Worm (Caenorhabditis elegans) whole organism, L4 larva: ENCODE data around the gene F08F1.3.

Source experiments
- F10B5.3 ChIP-seq: sonication (generic microtip); optimal IDR thresholded peaks from 2 replicates; lab custom pipeline; 2016; ENCODE audit warnings: mild to moderate bottlenecking, missing genetic modification characterization, missing compliant biosample characterization
- F37D6.2 ChIP-seq: sonication (generic microtip); optimal IDR thresholded peaks from 2 replicates; lab custom pipeline; 2016; ENCODE audit warnings: mild to moderate bottlenecking, missing genetic modification characterization, missing compliant biosample characterization
- R02D3.7 ChIP-seq: fragments of 150-350 bp; sonication (generic microtip); optimal IDR thresholded peaks from 3 replicates; lab custom pipeline; 2014; ENCODE audit warnings: missing biosample characterization, missing genetic modification characterization
- T20F7.1 ChIP-seq: fragments of 200-800 bp; sonication (Bioruptor generic); optimal IDR thresholded peaks from 2 replicates; lab custom pipeline; 2018; ENCODE audit warnings: mild to moderate bottlenecking, missing genetic modification characterization, missing compliant biosample characterization
- T26A8.4 ChIP-seq: fragments of 200-800 bp; sonication (Bioruptor generic); IDR thresholded peaks from 2 replicates; pipeline ENCODE4 v1.3.6; 2022; ENCODE audit warnings: missing genetic modification characterization, missing compliant biosample characterization
- Y105C5A.15 ChIP-seq: fragments of 200-800 bp; sonication (Bioruptor generic); IDR thresholded peaks from 2 replicates; pipeline ENCODE4 v1.3.6; 2022; ENCODE audit warnings: missing genetic modification characterization, missing compliant biosample characterization
- Y48G9A.11 ChIP-seq: fragments of 200-800 bp; sonication (Bioruptor generic); IDR thresholded peaks from 2 replicates; pipeline ENCODE4 v1.3.6; 2022; ENCODE audit warnings: missing genetic modification reagents, missing genetic modification characterization, missing compliant biosample characterization
- Y5F2A.4 ChIP-seq: fragments of 200-800 bp; sonication (Bioruptor generic); optimal IDR thresholded peaks from 2 replicates; lab custom pipeline; 2018; ENCODE audit warnings: mild to moderate bottlenecking, missing genetic modification characterization, missing compliant biosample characterization
- ZK546.5 ChIP-seq, 2 experiments: sonication (generic microtip); optimal IDR thresholded peaks; 2 replicates each; lab custom pipeline; 2017; ENCODE audit warnings: missing biosample characterization in 2 of 2, missing genetic modification characterization in 2 of 2
- arid-1 ChIP-seq: fragments of 200-800 bp; sonication (Bioruptor generic); conservative IDR thresholded peaks from 2 replicates; pipeline ENCODE4 v1.3.6; 2022; ENCODE audit warnings: missing genetic modification reagents, missing genetic modification characterization, missing compliant biosample characterization
- ceh-28 ChIP-seq: fragments of 150-350 bp; optimal IDR thresholded peaks from 2 replicates; lab custom pipeline; 2014; ENCODE audit warnings: missing biosample characterization, missing genetic modification reagents, missing genetic modification characterization
- ceh-32 ChIP-seq: sonication (generic microtip); optimal IDR thresholded peaks from 2 replicates; lab custom pipeline; 2016; ENCODE audit warnings: mild to moderate bottlenecking, missing genetic modification characterization, missing compliant biosample characterization; ENCODE audit not compliant: poor library complexity
- ceh-44 ChIP-seq: fragments of 200-800 bp; sonication (Bioruptor generic); IDR thresholded peaks from 2 replicates; pipeline ENCODE4 v1.3.6; 2022; ENCODE audit warnings: missing genetic modification reagents, missing genetic modification characterization, missing compliant biosample characterization
- ceh-62 ChIP-seq: sonication (generic microtip); optimal IDR thresholded peaks from 2 replicates; lab custom pipeline; 2017; ENCODE audit warnings: missing biosample characterization, missing genetic modification characterization
- ceh-82 ChIP-seq: sonication (generic microtip); optimal IDR thresholded peaks from 2 replicates; lab custom pipeline; 2017; ENCODE audit warnings: missing biosample characterization, missing genetic modification characterization
- cey-2 ChIP-seq: sonication (generic microtip); optimal IDR thresholded peaks from 3 replicates; lab custom pipeline; 2017; ENCODE audit warnings: missing genetic modification characterization, mild to moderate bottlenecking, missing compliant biosample characterization, antibody characterized with exemption, borderline replicate concordance; ENCODE audit not compliant: insufficient read depth
- daf-12 ChIP-seq: fragments of 150-350 bp; optimal IDR thresholded peaks from 2 replicates; lab custom pipeline; 2014; ENCODE audit warnings: missing biosample characterization, missing genetic modification reagents, missing genetic modification characterization
- daf-16 ChIP-seq, 3 experiments: sonication (generic microtip); optimal IDR thresholded peaks; 2 replicates each; lab custom pipeline; 2016 to 2017; ENCODE audit warnings: missing genetic modification characterization in 3 of 3, missing genetic modification reagents in 3 of 3, mild to moderate bottlenecking in 2 of 3, missing compliant biosample characterization in 2 of 3, missing biosample characterization in 1 of 3, moderate library complexity in 1 of 3
- daf-19 ChIP-seq: fragments of 200-800 bp; sonication (Bioruptor generic); conservative IDR thresholded peaks from 2 replicates; pipeline ENCODE4 v1.3.6; 2022; ENCODE audit warnings: missing genetic modification characterization, missing compliant biosample characterization
- daf-8 ChIP-seq: fragments of 200-800 bp; sonication (Bioruptor generic); IDR thresholded peaks from 2 replicates; pipeline ENCODE4 v1.3.6; 2022; ENCODE audit warnings: missing genetic modification characterization, missing compliant biosample characterization
- dmd-6 ChIP-seq: fragments of 200-800 bp; sonication (Bioruptor generic); IDR thresholded peaks from 2 replicates; pipeline ENCODE4 v1.3.6; 2022; ENCODE audit warnings: missing genetic modification reagents, missing genetic modification characterization, missing compliant biosample characterization
- dmd-8 ChIP-seq: fragments of 200-800 bp; sonication (Bioruptor generic); IDR thresholded peaks from 2 replicates; pipeline ENCODE4 v1.3.6; 2022; ENCODE audit warnings: missing genetic modification characterization, missing compliant biosample characterization
- dpl-1 ChIP-seq: fragments of 150-350 bp; optimal IDR thresholded peaks from 2 replicates; lab custom pipeline; 2014; ENCODE audit warnings: missing biosample characterization, missing genetic modification reagents, missing genetic modification characterization
- duxl-1 ChIP-seq: sonication (generic microtip); optimal IDR thresholded peaks from 2 replicates; lab custom pipeline; 2016; ENCODE audit warnings: mild to moderate bottlenecking, missing genetic modification characterization, moderate library complexity, missing compliant biosample characterization; ENCODE audit not compliant: poor library complexity
- egl-27 ChIP-seq: sonication (generic microtip); optimal IDR thresholded peaks from 3 replicates; lab custom pipeline; 2017; ENCODE audit warnings: missing biosample characterization, missing genetic modification reagents, missing genetic modification characterization
- egl-43 ChIP-seq: fragments of 200-800 bp; sonication (Bioruptor generic); IDR thresholded peaks from 2 replicates; pipeline ENCODE4 v1.3.6; 2022; ENCODE audit warnings: missing genetic modification reagents, missing genetic modification characterization, missing compliant biosample characterization
- fkh-10 ChIP-seq: fragments of 150-350 bp; optimal IDR thresholded peaks from 2 replicates; lab custom pipeline; 2014; ENCODE audit warnings: missing biosample characterization, missing genetic modification reagents, missing genetic modification characterization
- fos-1 ChIP-seq: fragments of 150-350 bp; optimal IDR thresholded peaks from 2 replicates; lab custom pipeline; 2014; ENCODE audit warnings: missing biosample characterization, missing genetic modification characterization
- hlh-11 ChIP-seq: fragments of 200-800 bp; sonication (Bioruptor generic); optimal IDR thresholded peaks from 2 replicates; lab custom pipeline; 2018; ENCODE audit warnings: mild to moderate bottlenecking, missing genetic modification characterization, missing compliant biosample characterization
- hmg-1.1 ChIP-seq: fragments of 200-800 bp; sonication (Bioruptor generic); IDR thresholded peaks from 2 replicates; pipeline ENCODE4 v1.3.6; 2022; ENCODE audit warnings: missing genetic modification reagents, missing genetic modification characterization, missing compliant biosample characterization
- lim-7 ChIP-seq: fragments of 200-800 bp; sonication (Bioruptor generic); IDR thresholded peaks from 2 replicates; pipeline ENCODE4 v1.3.6; 2022; ENCODE audit warnings: missing genetic modification characterization, missing compliant biosample characterization
- lin-13 ChIP-seq: fragments of 150-350 bp; optimal IDR thresholded peaks from 2 replicates; lab custom pipeline; 2014; ENCODE audit warnings: missing biosample characterization, missing genetic modification reagents, missing genetic modification characterization
- lin-29 ChIP-seq: fragments of 200-800 bp; sonication (Bioruptor generic); IDR thresholded peaks from 2 replicates; pipeline ENCODE4 v1.3.6; 2022; ENCODE audit warnings: missing genetic modification reagents, missing genetic modification characterization, missing compliant biosample characterization
- lin-39 ChIP-seq: fragments of 150-350 bp; optimal IDR thresholded peaks from 2 replicates; lab custom pipeline; 2014; ENCODE audit warnings: missing biosample characterization, missing genetic modification reagents, missing genetic modification characterization
- lir-3 ChIP-seq: sonication (generic microtip); optimal IDR thresholded peaks from 2 replicates; lab custom pipeline; 2016; ENCODE audit warnings: mild to moderate bottlenecking, missing genetic modification characterization, missing compliant biosample characterization
- lsy-2 ChIP-seq, 2 experiments: fragments of 150-350 bp in 1 of 2; sonication (generic microtip) in 1 of 2; optimal IDR thresholded peaks; 2 replicates each; lab custom pipeline; 2014 to 2017; ENCODE audit warnings: missing biosample characterization in 2 of 2, missing genetic modification characterization in 2 of 2
- madf-5 ChIP-seq, 2 experiments: fragments of 200-800 bp; sonication (Bioruptor generic); IDR thresholded peaks; 2 replicates each; pipeline ENCODE4 v1.3.6; 2022; ENCODE audit warnings: missing compliant biosample characterization in 2 of 2, missing genetic modification characterization in 2 of 2
- madf-9 ChIP-seq: fragments of 200-800 bp; sonication (Bioruptor generic); conservative IDR thresholded peaks from 2 replicates; pipeline ENCODE4 v1.3.6; 2022; ENCODE audit warnings: missing genetic modification reagents, missing genetic modification characterization, missing compliant biosample characterization
- mdl-1 ChIP-seq, 2 experiments: fragments of 150-350 bp in 1 of 2; sonication (generic microtip) in 1 of 2; optimal IDR thresholded peaks; 2 replicates each; lab custom pipeline; 2014 to 2017; ENCODE audit warnings: missing biosample characterization in 2 of 2, missing genetic modification characterization in 2 of 2
- mdt-29 ChIP-seq: fragments of 200-800 bp; sonication (Bioruptor generic); IDR thresholded peaks from 2 replicates; pipeline ENCODE4 v1.3.6; 2022; ENCODE audit warnings: missing genetic modification reagents, missing genetic modification characterization, missing compliant biosample characterization
- mep-1 ChIP-seq: fragments of 150-350 bp; sonication (generic microtip); optimal IDR thresholded peaks from 3 replicates; lab custom pipeline; 2014; ENCODE audit warnings: missing biosample characterization, missing genetic modification characterization
- nhr-111 ChIP-seq: fragments of 200-800 bp; sonication (Bioruptor generic); optimal IDR thresholded peaks from 2 replicates; lab custom pipeline; 2018; ENCODE audit warnings: mild to moderate bottlenecking, missing genetic modification characterization, missing compliant biosample characterization
- nhr-237 ChIP-seq: sonication (generic microtip); optimal IDR thresholded peaks from 2 replicates; lab custom pipeline; 2017; ENCODE audit warnings: missing biosample characterization, missing genetic modification characterization
- nhr-48 ChIP-seq: sonication (generic microtip); optimal IDR thresholded peaks from 2 replicates; lab custom pipeline; 2016; ENCODE audit warnings: mild to moderate bottlenecking, missing genetic modification characterization, missing compliant biosample characterization
- nhr-76 ChIP-seq: fragments of 150-350 bp; optimal IDR thresholded peaks from 2 replicates; lab custom pipeline; 2014; ENCODE audit warnings: missing biosample characterization, missing genetic modification characterization
- saeg-2 ChIP-seq: fragments of 200-800 bp; sonication (Bioruptor generic); IDR thresholded peaks from 2 replicates; pipeline ENCODE4 v1.3.6; 2022; ENCODE audit warnings: missing genetic modification reagents, missing genetic modification characterization, missing compliant biosample characterization
- skn-1 ChIP-seq: fragments of 150-350 bp; optimal IDR thresholded peaks from 2 replicates; lab custom pipeline; 2014; ENCODE audit warnings: missing biosample characterization, missing genetic modification characterization
- spr-1 ChIP-seq: sonication (generic microtip); optimal IDR thresholded peaks from 2 replicates; lab custom pipeline; 2016; ENCODE audit warnings: mild to moderate bottlenecking, missing genetic modification characterization, missing compliant biosample characterization
- unc-130 ChIP-seq: sonication (generic microtip); optimal IDR thresholded peaks from 2 replicates; lab custom pipeline; 2016; ENCODE audit warnings: missing genetic modification reagents, missing genetic modification characterization, missing compliant biosample characterization
- vab-7 ChIP-seq: fragments of 200-800 bp; sonication (Bioruptor generic); IDR thresholded peaks from 2 replicates; pipeline ENCODE4 v1.3.6; 2022; ENCODE audit warnings: missing genetic modification reagents, missing genetic modification characterization, missing compliant biosample characterization
- zag-1 ChIP-seq: fragments of 150-350 bp; optimal IDR thresholded peaks from 2 replicates; lab custom pipeline; 2014; ENCODE audit warnings: missing biosample characterization, missing genetic modification characterization
- zfp-3 ChIP-seq: fragments of 200-800 bp; sonication (Bioruptor generic); conservative IDR thresholded peaks from 2 replicates; pipeline ENCODE4 v1.3.6; 2022; ENCODE audit warnings: missing genetic modification reagents, missing genetic modification characterization, missing compliant biosample characterization

F08F1.3 gene

DNA sequence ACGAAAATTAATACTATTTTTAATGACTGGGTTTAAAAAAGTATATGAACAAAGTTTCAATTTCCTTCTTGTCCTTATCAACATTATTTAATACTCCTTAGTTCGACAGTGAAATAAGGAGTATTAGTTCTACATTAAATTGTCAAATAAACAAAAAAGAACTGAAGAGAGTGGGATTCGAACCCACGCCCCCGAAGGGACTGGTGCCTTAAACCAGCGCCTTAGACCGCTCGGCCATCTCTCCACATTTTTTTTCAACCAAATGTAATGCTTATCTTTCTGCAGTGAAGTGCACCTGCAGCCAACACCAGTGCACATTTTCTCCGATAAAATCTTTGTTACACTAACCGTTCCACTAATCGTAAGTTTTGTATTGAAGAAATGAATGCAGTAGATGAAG is 9.4 kb upstream of the F08F1.3 start (continued):
- TF ChIP-seq cey-2 (tag; lab: Kevin White, UChicago), result no peak
- no peak for TF ChIP-seq skn-1 (tag; lab: Kevin White, UChicago)
- TF ChIP-seq fos-1, result no peak
- TF ChIP-seq R02D3.7 (tag; lab: Kevin White, UChicago), result no peak
- no peak for TF ChIP-seq T26A8.4 (GFP tag; lab: Robert Waterston, UW)
- TF ChIP-seq ZK546.5 (tag; optimal IDR thresholded peaks at IDR 0.05; lab: Kevin White, UChicago), result no peak
- TF ChIP-seq F37D6.2 (tag; lab: Kevin White, UChicago), result no peak
- TF ChIP-seq lim-7 (GFP tag; lab: Robert Waterston, UW), result peak; percentile 68
- TF ChIP-seq egl-27 (tag; lab: Kevin White, UChicago), result no peak
- TF ChIP-seq egl-43 (GFP tag; lab: Robert Waterston, UW), result peak; percentile 77
- no peak for TF ChIP-seq dmd-6 (GFP tag; lab: Robert Waterston, UW)
- TF ChIP-seq daf-12 (tag; lab: Kevin White, UChicago), result no peak
- no peak for TF ChIP-seq madf-9 (GFP tag; lab: Robert Waterston, UW)
- TF ChIP-seq mdt-29 (GFP tag; lab: Robert Waterston, UW), result no peak
- no peak for TF ChIP-seq lir-3 (tag; lab: Kevin White, UChicago)
- TF ChIP-seq ceh-44, result no peak
- TF ChIP-seq zfp-3 (GFP tag; lab: Robert Waterston, UW), result no peak
- no peak for TF ChIP-seq unc-130 (GFP tag; lab: Kevin White, UChicago)
- peak; percentile 3 for TF ChIP-seq T20F7.1 (GFP tag; lab: Kevin White, UChicago)
- no peak for TF ChIP-seq hmg-1.1 (GFP tag; lab: Robert Waterston, UW)
- no peak for TF ChIP-seq fkh-10
- TF ChIP-seq ceh-82, result no peak
- no peak for TF ChIP-seq spr-1 (tag; lab: Kevin White, UChicago)
- TF ChIP-seq saeg-2 (GFP tag; lab: Robert Waterston, UW), result no peak
- TF ChIP-seq nhr-48 (tag; lab: Kevin White, UChicago), result no peak
- no peak for TF ChIP-seq daf-16 (GFP tag; optimal IDR thresholded peaks at IDR 0.05; lab: Kevin White, UChicago)
- peak; percentile 37 for TF ChIP-seq daf-16 (tag; optimal IDR thresholded peaks at IDR 0.05; lab: Kevin White, UChicago)
- TF ChIP-seq Y105C5A.15, result no peak
- no peak for TF ChIP-seq lin-29 (GFP tag; lab: Robert Waterston, UW)
- TF ChIP-seq nhr-237, result no peak
- no peak for TF ChIP-seq daf-8 (GFP tag; lab: Robert Waterston, UW)
- no peak for TF ChIP-seq nhr-111 (GFP tag; lab: Kevin White, UChicago)
- TF ChIP-seq vab-7, result peak; percentile 47; the same call in 1 of the 2 replicates
- TF ChIP-seq mdl-1 (tag; optimal IDR thresholded peaks at IDR 0.05; lab: Kevin White, UChicago), result no peak
- TF ChIP-seq madf-5 (GFP tag; IDR thresholded peaks at IDR 0.05; lab: Robert Waterston, UW), result no peak
- TF ChIP-seq hlh-11, result no peak
- peak; percentile 19 for TF ChIP-seq mep-1 (tag; lab: Kevin White, UChicago)
- TF ChIP-seq dpl-1 (GFP tag; lab: Kevin White, UChicago), result no peak
- TF ChIP-seq Y48G9A.11 (GFP tag; lab: Robert Waterston, UW), result no peak
- no peak for TF ChIP-seq F10B5.3
- no peak for TF ChIP-seq dmd-8
- TF ChIP-seq zag-1 (tag; lab: Kevin White, UChicago), result no peak
- peak; percentile 7 for TF ChIP-seq lin-13 (GFP tag; lab: Kevin White, UChicago)
- TF ChIP-seq lsy-2 (tag; optimal IDR thresholded peaks at IDR 0.05; lab: Kevin White, UChicago), result no peak
- no peak for TF ChIP-seq ceh-28
- no peak for TF ChIP-seq Y5F2A.4 (GFP tag; lab: Kevin White, UChicago)
- no peak for TF ChIP-seq daf-19 (GFP tag; lab: Robert Waterston, UW)
- no peak for TF ChIP-seq nhr-76 (tag; lab: Kevin White, UChicago)
- TF ChIP-seq lin-39, result no peak
- 0 out of 2 replicates have a peak, but pooled peaks have one; percentile 39 for TF ChIP-seq arid-1 (GFP tag; lab: Robert Waterston, UW)
- no peak for TF ChIP-seq ceh-32 (tag; lab: Kevin White, UChicago)
- TF ChIP-seq ceh-62 (tag; lab: Kevin White, UChicago), result no peak
- TF ChIP-seq duxl-1 (tag; lab: Kevin White, UChicago), result no peak
